Worm (Caenorhabditis elegans): Measurements from ENCODE around the gene hot-4.

The hot-4 gene

ce11 chrIII:6240528-6240927, 23.3 kb downstream of the hot-4 start, which contains the start of gene T12A2.3:
Gene T12A2.3, plus strand, starts transcription at chrIII:6240828.
- TF ChIP-seq ceh-36 (tag; optimal IDR thresholded peaks at IDR 0.05) (no peak), pes-1 (GFP tag; IDR thresholded peaks at IDR 0.05) (no peak), aly-1 (tag; optimal IDR thresholded peaks at IDR 0.05) (no peak), tbx-37 (GFP tag; conservative IDR thresholded peaks at IDR 0.05) (no peak), flt-1 (GFP tag; IDR thresholded peaks at IDR 0.05) (no peak), tbx-11 (GFP tag; IDR thresholded peaks at IDR 0.05) (no peak), hmbx-1 (tag; optimal IDR thresholded peaks at IDR 0.05) (no peak), ceh-13 (GFP tag; optimal IDR thresholded peaks at IDR 0.05) (no peak), scrt-1 (GFP tag; IDR thresholded peaks at IDR 0.05) (no peak), ama-1 (optimal IDR thresholded peaks at IDR 0.05) (no peak)

- no peak for TF ChIP-seq sea-1 (GFP tag; conservative IDR thresholded peaks at IDR 0.05)
Observed at ce11 chrIII:6245728-6246127, 28.5 kb downstream of the hot-4 start, which contains the start of gene bcas-2. Gene bcas-2, minus strand, starts transcription at chrIII:6245828.

ce11 chrIII:6248064-6248687, 31.0 kb downstream of the hot-4 start, which contains the start of the genes gen-1 and stt-3:
Gene gen-1, minus strand, starts transcription at chrIII:6248158.
Gene stt-3, plus strand, starts transcription at chrIII:6248637.
- TF ChIP-seq F13C5.2 (tag; optimal IDR thresholded peaks at IDR 0.05) (no peak), aly-1 (tag; optimal IDR thresholded peaks at IDR 0.05) (no peak), ets-7 (tag; optimal IDR thresholded peaks at IDR 0.05) (no peak)

- TF ChIP-seq sea-1 (GFP tag; conservative IDR thresholded peaks at IDR 0.05), result no peak
- TF ChIP-seq tra-4 (tag; optimal IDR thresholded peaks at IDR 0.05), result no peak
- no peak for TF ChIP-seq hmbx-1 (tag; optimal IDR thresholded peaks at IDR 0.05)
- no peak for TF ChIP-seq pes-1 (GFP tag; IDR thresholded peaks at IDR 0.05)
- no peak for TF ChIP-seq aly-1 (tag; optimal IDR thresholded peaks at IDR 0.05)
- TF ChIP-seq ceh-13 (GFP tag; optimal IDR thresholded peaks at IDR 0.05), result no peak
- no peak for TF ChIP-seq scrt-1 (GFP tag; IDR thresholded peaks at IDR 0.05)
- TF ChIP-seq ceh-36 (tag; optimal IDR thresholded peaks at IDR 0.05), result no peak
- TF ChIP-seq ama-1 (optimal IDR thresholded peaks at IDR 0.05), result no peak
- TF ChIP-seq hnd-1 (tag; optimal IDR thresholded peaks at IDR 0.05), result no peak
- TF ChIP-seq flt-1 (GFP tag; IDR thresholded peaks at IDR 0.05), result no peak
- TF ChIP-seq F13C5.2 (tag; optimal IDR thresholded peaks at IDR 0.05), result no peak
- no peak for TF ChIP-seq ets-7 (tag; optimal IDR thresholded peaks at IDR 0.05)
- no peak for TF ChIP-seq tbx-37 (GFP tag; conservative IDR thresholded peaks at IDR 0.05)
- no peak for TF ChIP-seq tbx-11 (GFP tag; IDR thresholded peaks at IDR 0.05)
Observed at ce11 chrIII:6251511-6251910, 34.3 kb downstream of the hot-4 start, which contains the start of gene amdh-1. Gene amdh-1, plus strand, starts transcription at chrIII:6251811.

ce11 chrIII:6254737-6255136, 37.5 kb downstream of the hot-4 start, which contains the start of gene srg-8:
Gene srg-8, minus strand, starts transcription at chrIII:6254837.
- TF ChIP-seq tra-4 (tag; optimal IDR thresholded peaks at IDR 0.05) (no peak), scrt-1 (GFP tag; IDR thresholded peaks at IDR 0.05) (no peak), sea-1 (GFP tag; conservative IDR thresholded peaks at IDR 0.05) (no peak), tbx-11 (GFP tag; IDR thresholded peaks at IDR 0.05) (no peak), hmg-4 (GFP tag; optimal IDR thresholded peaks at IDR 0.05) (no peak), hmbx-1 (tag; optimal IDR thresholded peaks at IDR 0.05) (no peak)

- TF ChIP-seq tbx-37 (GFP tag; conservative IDR thresholded peaks at IDR 0.05) (no peak), ceh-13 (GFP tag; optimal IDR thresholded peaks at IDR 0.05) (no peak), sea-1 (GFP tag; conservative IDR thresholded peaks at IDR 0.05) (no peak), tbx-11 (GFP tag; IDR thresholded peaks at IDR 0.05) (no peak), flt-1 (GFP tag; IDR thresholded peaks at IDR 0.05) (no peak), hmg-4 (GFP tag; optimal IDR thresholded peaks at IDR 0.05) (no peak), B0310.2 (tag; optimal IDR thresholded peaks at IDR 0.05) (no peak), pes-1 (GFP tag; IDR thresholded peaks at IDR 0.05) (no peak), tra-4 (tag; optimal IDR thresholded peaks at IDR 0.05) (no peak), scrt-1 (GFP tag; IDR thresholded peaks at IDR 0.05) (no peak), F13C5.2 (tag; optimal IDR thresholded peaks at IDR 0.05) (no peak), hnd-1 (tag; optimal IDR thresholded peaks at IDR 0.05) (no peak), ets-7 (tag; optimal IDR thresholded peaks at IDR 0.05) (no peak), aly-1 (tag; optimal IDR thresholded peaks at IDR 0.05) (no peak)
Observed at ce11 chrIII:6256675-6257074, 39.5 kb downstream of the hot-4 start, which contains the start of gene srg-9. Gene srg-9, minus strand, starts transcription at chrIII:6256775.

ce11 chrIII:6258262-6258661, 41.0 kb downstream of the hot-4 start, which contains the start of gene srg-1:
Gene srg-1, minus strand, starts transcription at chrIII:6258362.
- TF ChIP-seq ceh-36 (tag; optimal IDR thresholded peaks at IDR 0.05) (no peak), ceh-13 (GFP tag; optimal IDR thresholded peaks at IDR 0.05) (no peak), hmg-4 (GFP tag; optimal IDR thresholded peaks at IDR 0.05) (no peak), aly-1 (tag; optimal IDR thresholded peaks at IDR 0.05) (no peak), hmbx-1 (tag; optimal IDR thresholded peaks at IDR 0.05) (no peak), hnd-1 (tag; optimal IDR thresholded peaks at IDR 0.05) (no peak), sea-1 (GFP tag; conservative IDR thresholded peaks at IDR 0.05) (no peak), B0310.2 (tag; optimal IDR thresholded peaks at IDR 0.05) (no peak), ama-1 (optimal IDR thresholded peaks at IDR 0.05) (no peak), F13C5.2 (tag; optimal IDR thresholded peaks at IDR 0.05) (no peak), pes-1 (GFP tag; IDR thresholded peaks at IDR 0.05) (no peak), ets-7 (tag; optimal IDR thresholded peaks at IDR 0.05) (no peak), flt-1 (GFP tag; IDR thresholded peaks at IDR 0.05) (no peak)

ce11 chrIII:6260115-6260514, 42.9 kb downstream of the hot-4 start, which contains the start of gene srg-2:
Gene srg-2, minus strand, starts transcription at chrIII:6260215.
- TF ChIP-seq tra-4 (tag; optimal IDR thresholded peaks at IDR 0.05) (no peak), tbx-37 (GFP tag; conservative IDR thresholded peaks at IDR 0.05) (no peak), scrt-1 (GFP tag; IDR thresholded peaks at IDR 0.05) (no peak), hmbx-1 (tag; optimal IDR thresholded peaks at IDR 0.05) (no peak), hnd-1 (tag; optimal IDR thresholded peaks at IDR 0.05) (no peak), pes-1 (GFP tag; IDR thresholded peaks at IDR 0.05) (no peak), ceh-36 (tag; optimal IDR thresholded peaks at IDR 0.05) (no peak)

Measured in whole organism, early embryonic.